Worm (Caenorhabditis elegans) whole organism, L4 larva: ENCODE results near the gene fbxb-104.

Experiments used
- R02D3.7 ChIP-seq: fragments of 150-350 bp; sonication (generic microtip); optimal IDR thresholded peaks from 3 replicates; lab custom pipeline; 2014; ENCODE audit warnings: missing biosample characterization, missing genetic modification characterization
- ceh-32 ChIP-seq: sonication (generic microtip); optimal IDR thresholded peaks from 2 replicates; lab custom pipeline; 2016; ENCODE audit warnings: mild to moderate bottlenecking, missing genetic modification characterization, missing compliant biosample characterization; ENCODE audit not compliant: poor library complexity
- ces-1 ChIP-seq: fragments of 150-350 bp; sonication (generic microtip); optimal IDR thresholded peaks from 4 replicates; lab custom pipeline; 2014; ENCODE audit warnings: missing biosample characterization, missing genetic modification reagents, missing genetic modification characterization
- duxl-1 ChIP-seq: sonication (generic microtip); optimal IDR thresholded peaks from 2 replicates; lab custom pipeline; 2016; ENCODE audit warnings: mild to moderate bottlenecking, missing genetic modification characterization, moderate library complexity, missing compliant biosample characterization; ENCODE audit not compliant: poor library complexity
- egl-27 ChIP-seq: sonication (generic microtip); optimal IDR thresholded peaks from 3 replicates; lab custom pipeline; 2017; ENCODE audit warnings: missing biosample characterization, missing genetic modification reagents, missing genetic modification characterization
- lin-29 ChIP-seq: fragments of 200-800 bp; sonication (Bioruptor generic); IDR thresholded peaks from 2 replicates; pipeline ENCODE4 v1.3.6; 2022; ENCODE audit warnings: missing genetic modification reagents, missing genetic modification characterization, missing compliant biosample characterization
- lsy-2 ChIP-seq, 2 experiments: fragments of 150-350 bp in 1 of 2; sonication (generic microtip) in 1 of 2; optimal IDR thresholded peaks; 2 replicates each; lab custom pipeline; 2014 to 2017; ENCODE audit warnings: missing biosample characterization in 2 of 2, missing genetic modification characterization in 2 of 2
- nhr-10 ChIP-seq: fragments of 150-350 bp; optimal IDR thresholded peaks from 2 replicates; lab custom pipeline; 2014; ENCODE audit warnings: missing biosample characterization, missing genetic modification characterization
- nhr-237 ChIP-seq: sonication (generic microtip); optimal IDR thresholded peaks from 2 replicates; lab custom pipeline; 2017; ENCODE audit warnings: missing biosample characterization, missing genetic modification characterization
- nhr-25 ChIP-seq: sonication (generic microtip); optimal IDR thresholded peaks from 2 replicates; lab custom pipeline; 2017; ENCODE audit warnings: missing genetic modification characterization, mild to moderate bottlenecking, missing compliant biosample characterization, antibody characterized with exemption, moderate library complexity, borderline replicate concordance; ENCODE audit not compliant: insufficient read depth
- nhr-76 ChIP-seq: fragments of 150-350 bp; optimal IDR thresholded peaks from 2 replicates; lab custom pipeline; 2014; ENCODE audit warnings: missing biosample characterization, missing genetic modification characterization
- unc-62 ChIP-seq, 3 experiments: fragments of 150-350 bp in 1 of 3; sonication (generic microtip); optimal IDR thresholded peaks in 2 of 3; peaks in 1 of 3; 1 replicate in 1 of 3; 2 replicates in 2 of 3; lab custom pipeline; 2014 to 2017; ENCODE audit warnings: missing biosample characterization in 3 of 3, missing genetic modification characterization in 3 of 3, missing genetic modification reagents in 3 of 3, missing genotype in 1 of 3

ce11 chrII:3512240-3512639 is 35.2 kb upstream of the fbxb-104 start, which contains the start of gene Y49F6B.19:
- TF ChIP-seq egl-27 (tag; lab: Kevin White, UChicago) (no peak), lin-29 (no peak), nhr-76 (no peak), unc-62 (GFP tag; optimal IDR thresholded peaks at IDR 0.05 in 1 of 2; lab: Kevin White, UChicago) (no peak), unc-62 (tag; optimal IDR thresholded peaks at IDR 0.05; lab: Kevin White, UChicago) (no peak), lsy-2 (tag; optimal IDR thresholded peaks at IDR 0.05; lab: Kevin White, UChicago) (no peak), ceh-32 (tag; lab: Kevin White, UChicago) (no peak), nhr-10 (tag; lab: Kevin White, UChicago) (no peak), nhr-237 (tag; lab: Kevin White, UChicago) (no peak), R02D3.7 (tag; lab: Kevin White, UChicago) (no peak), nhr-25 (no peak), duxl-1 (tag; lab: Kevin White, UChicago) (no peak), ces-1 (GFP tag; lab: Kevin White, UChicago) (no peak)
